Worm (Caenorhabditis elegans): ENCODE measurements around the gene mrps-16.

The mrps-16 gene

DNA sequence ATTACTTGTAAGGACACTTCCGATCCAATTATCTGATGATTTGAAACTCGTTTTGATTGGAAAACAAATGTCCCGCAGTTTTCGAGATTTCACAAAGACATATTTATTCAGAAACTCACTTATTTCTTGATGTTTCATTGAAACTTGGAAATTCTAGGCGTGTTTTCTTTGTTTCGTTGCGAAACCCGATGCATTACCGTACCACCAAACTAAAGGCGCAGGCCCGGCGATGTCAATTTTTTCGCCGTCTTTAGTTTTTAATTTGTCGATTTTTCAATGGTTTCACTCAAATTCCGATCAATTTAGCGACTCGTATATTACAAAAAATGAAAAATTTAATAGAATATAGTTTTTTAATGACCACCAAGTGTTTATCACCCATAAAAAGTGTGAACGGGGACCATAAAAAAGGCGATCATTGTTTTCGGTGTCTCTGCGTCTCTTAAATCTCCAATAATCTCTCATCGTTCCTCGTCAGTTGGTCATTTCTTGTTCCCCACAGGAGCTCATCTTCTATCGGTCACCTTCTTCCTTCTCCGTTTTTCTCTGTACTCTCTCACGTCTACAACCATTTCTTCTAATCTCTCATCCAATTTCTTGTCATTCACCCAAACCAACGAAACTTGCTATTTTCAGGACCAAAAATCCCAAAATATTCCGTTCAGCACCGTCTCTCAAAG lies 8.3 kb upstream of the mrps-16 start, which contains the start of gene clr-1 (continued):
- TF ChIP-seq let-526 (GFP tag; IDR thresholded peaks at IDR 0.05) (no peak), aptf-3 (GFP tag; IDR thresholded peaks at IDR 0.05) (no peak), hsf-1 (GFP tag; IDR thresholded peaks at IDR 0.05) (no peak), K11D2.4 (GFP tag; IDR thresholded peaks at IDR 0.05) (no peak), ccch-3 (GFP tag; optimal IDR thresholded peaks at IDR 0.05) (no peak), cebp-1 (GFP tag; IDR thresholded peaks at IDR 0.05) (no peak), cebp-1 (tag; optimal IDR thresholded peaks at IDR 0.05) (no peak), hlh-26 (GFP tag; conservative IDR thresholded peaks at IDR 0.05) (no peak), ztf-6 (GFP tag; IDR thresholded peaks at IDR 0.05) (no peak), rpc-1 (optimal IDR thresholded peaks at IDR 0.05) (no peak), rpc-1 (tag; optimal IDR thresholded peaks at IDR 0.05) (no peak), T26A5.8 (tag; optimal IDR thresholded peaks at IDR 0.05) (no peak)

DNA sequence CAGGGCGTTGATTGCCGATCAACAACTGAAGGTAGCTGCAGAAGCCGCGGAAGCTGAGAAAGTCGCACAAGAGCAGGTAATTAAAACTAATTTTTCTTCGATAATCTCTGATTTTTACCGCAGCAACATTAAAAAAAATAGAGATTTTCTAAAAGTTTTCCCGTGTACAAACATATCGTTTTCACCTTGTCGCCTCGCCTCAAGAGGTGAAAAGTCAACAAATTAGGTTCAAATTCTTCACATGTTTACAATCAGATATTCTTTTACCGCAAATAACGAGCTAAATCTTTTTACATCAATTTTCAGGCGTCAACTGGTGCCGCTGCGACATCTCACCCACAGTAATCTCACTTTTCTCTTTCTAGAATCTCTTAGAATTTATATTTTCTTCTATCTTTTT lies 773 bp downstream of the mrps-16 start, which contains the start of gene ilcr-2:
ilcr-2 (plus strand) TSS at position 301 of the 400 bp plus-strand sequence.
- TF ChIP-seq F22D6.2 (tag; optimal IDR thresholded peaks at IDR 0.05) (no peak), bed-1 (GFP tag; IDR thresholded peaks at IDR 0.05) (no peak), dpff-1 (tag; optimal IDR thresholded peaks at IDR 0.05) (no peak), gei-17 (GFP tag; optimal IDR thresholded peaks at IDR 0.05) (no peak), tbp1 (GFP tag; optimal IDR thresholded peaks at IDR 0.05) (no peak), Y56A3A.18 (GFP tag; IDR thresholded peaks at IDR 0.05) (no peak), ztf-22 (GFP tag; optimal IDR thresholded peaks at IDR 0.05) (no peak), T07F8.4 (tag; optimal IDR thresholded peaks at IDR 0.05) (no peak), repo-1 (tag; optimal IDR thresholded peaks at IDR 0.05) (no peak), ceh-27 (GFP tag; optimal IDR thresholded peaks at IDR 0.05) (no peak), ama-1 (optimal IDR thresholded peaks at IDR 0.05) (no peak), ama-1 (GFP tag; optimal IDR thresholded peaks at IDR 0.05) (no peak), ekl-4 (GFP tag; IDR thresholded peaks at IDR 0.05) (no peak), B0336.3 (GFP tag; IDR thresholded peaks at IDR 0.05) (no peak), ztf-6 (GFP tag; IDR thresholded peaks at IDR 0.05) (no peak)

DNA sequence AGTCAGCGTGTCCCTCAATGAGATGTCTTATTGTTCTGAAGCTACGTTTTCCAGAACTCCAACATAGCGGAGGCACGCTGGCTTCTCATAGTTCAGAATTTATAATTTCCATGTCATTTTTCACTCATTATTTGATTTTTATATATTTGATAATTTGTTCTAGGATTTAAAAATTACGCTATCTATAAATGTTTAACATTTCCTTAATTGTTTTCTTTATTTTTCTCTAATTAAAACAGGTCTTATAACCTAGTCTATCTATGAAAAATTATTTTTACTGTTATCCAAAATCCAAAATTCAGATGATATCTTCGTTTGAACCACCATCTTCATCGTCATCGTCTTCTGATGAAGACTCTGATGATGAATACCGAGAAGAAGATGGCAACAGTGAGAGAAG lies 4.1 kb downstream of the mrps-16 start, which contains the start of gene F56D1.1:
F56D1.1 (plus strand) TSS at position 301 of the 400 bp plus-strand sequence.
- TF ChIP-seq mel-28 (tag; optimal IDR thresholded peaks at IDR 0.05; ENCODE audit: borderline replicate concordance): no peak
- TF ChIP-seq B0336.3 (GFP tag; IDR thresholded peaks at IDR 0.05): no peak
- TF ChIP-seq hsf-1 (GFP tag; IDR thresholded peaks at IDR 0.05): no peak
- TF ChIP-seq somi-1 (GFP tag; optimal IDR thresholded peaks at IDR 0.05): no peak
- no peak for TF ChIP-seq unc-130 (GFP tag; optimal IDR thresholded peaks at IDR 0.05)
- TF ChIP-seq hmg-1.2 (GFP tag; IDR thresholded peaks at IDR 0.05): no peak
- TF ChIP-seq ekl-4 (GFP tag; IDR thresholded peaks at IDR 0.05): no peak
- TF ChIP-seq ceh-100 (GFP tag; IDR thresholded peaks at IDR 0.05): no peak
- TF ChIP-seq zfh-2 (GFP tag; conservative IDR thresholded peaks at IDR 0.05): no peak
- no peak for TF ChIP-seq F37B4.10 (GFP tag; IDR thresholded peaks at IDR 0.05)
- TF ChIP-seq pha-4 (tag; optimal IDR thresholded peaks at IDR 0.05): no peak
- no peak for TF ChIP-seq egl-44 (GFP tag; IDR thresholded peaks at IDR 0.05)
- TF ChIP-seq fkh-3 (tag; optimal IDR thresholded peaks at IDR 0.05): no peak
- TF ChIP-seq attf-6 (GFP tag; IDR thresholded peaks at IDR 0.05): no peak
- TF ChIP-seq rcor-1 (GFP tag; IDR thresholded peaks at IDR 0.05): no peak
- no peak for TF ChIP-seq unc-62 (GFP tag; optimal IDR thresholded peaks at IDR 0.05)
- no peak for TF ChIP-seq Y67H2A.10 (GFP tag; conservative IDR thresholded peaks at IDR 0.05)
- TF ChIP-seq nfya-1 (tag; optimal IDR thresholded peaks at IDR 0.05; ENCODE audit: borderline replicate concordance, insufficient read depth): no peak

Measured in whole organism, young adult.